Fruit fly (Drosophila melanogaster) whole organism, adult: ENCODE measurements around the gene Akap200.
A peak's percentile ranks its signal among the peaks of the same experiment; 100 is the strongest.

Source experiments
- CG11617 ChIP-seq: fragments of 200-800 bp; sonication (Bioruptor generic); optimal IDR thresholded peaks from 2 replicates; lab custom pipeline; 2017; ENCODE audit warnings: mild to moderate bottlenecking, missing biosample characterization, missing genetic modification reagents, missing genetic modification characterization
- CG12768 ChIP-seq: fragments of 200-800 bp; sonication (Bioruptor generic); optimal IDR thresholded peaks from 2 replicates; lab custom pipeline; 2017; ENCODE audit warnings: missing biosample characterization, missing genetic modification characterization, mild to moderate bottlenecking, moderate library complexity, missing genetic modification reagents
- CG14711 ChIP-seq: fragments of 200-800 bp; sonication (Bioruptor generic); optimal IDR thresholded peaks from 2 replicates; lab custom pipeline; 2018; ENCODE audit warnings: missing biosample characterization, mild to moderate bottlenecking, missing genetic modification characterization, moderate library complexity
- CG1620 ChIP-seq: fragments of 200-800 bp; sonication (Bioruptor generic); optimal IDR thresholded peaks from 2 replicates; lab custom pipeline; 2016; ENCODE audit warnings: missing biosample characterization, missing genetic modification characterization
- CG33017 ChIP-seq: fragments of 200-800 bp; sonication (Bioruptor generic); optimal IDR thresholded peaks from 2 replicates; lab custom pipeline; 2018; ENCODE audit warnings: missing biosample characterization, mild to moderate bottlenecking, missing genetic modification characterization, moderate library complexity
- CG5204 ChIP-seq: fragments of 200-800 bp; sonication (Bioruptor generic); optimal IDR thresholded peaks from 2 replicates; lab custom pipeline; 2016; ENCODE audit warnings: missing biosample characterization, missing genetic modification characterization
- CG7045 ChIP-seq: fragments of 200-800 bp; sonication (Bioruptor generic); optimal IDR thresholded peaks from 2 replicates; lab custom pipeline; 2017; ENCODE audit warnings: missing biosample characterization, mild to moderate bottlenecking, missing genetic modification characterization
- CG7101 ChIP-seq: fragments of 200-800 bp; sonication (Bioruptor generic); optimal IDR thresholded peaks from 2 replicates; lab custom pipeline; 2018; ENCODE audit warnings: missing biosample characterization, mild to moderate bottlenecking, missing genetic modification characterization, moderate library complexity
- Clk ChIP-seq: fragments of 200-800 bp; sonication (Bioruptor generic); optimal IDR thresholded peaks from 2 replicates; lab custom pipeline; 2017; ENCODE audit warnings: missing biosample characterization, missing genetic modification characterization
- Crg-1 ChIP-seq: fragments of 200-800 bp; sonication (Bioruptor generic); optimal IDR thresholded peaks from 2 replicates; lab custom pipeline; 2016; ENCODE audit warnings: missing biosample characterization, missing genetic modification characterization
- Hr96 ChIP-seq: fragments of 200-800 bp; sonication (Bioruptor generic); optimal IDR thresholded peaks from 2 replicates; lab custom pipeline; 2016; ENCODE audit warnings: missing biosample characterization, missing genetic modification characterization
- Mnt ChIP-seq: fragments of 200-800 bp; sonication (Bioruptor generic); optimal IDR thresholded peaks from 2 replicates; lab custom pipeline; 2016; ENCODE audit warnings: missing biosample characterization, mild to moderate bottlenecking, missing genetic modification characterization
- bab1 ChIP-seq: fragments of 200-800 bp; sonication (Bioruptor generic); optimal IDR thresholded peaks from 3 replicates; lab custom pipeline; 2019; ENCODE audit warnings: missing biosample characterization, mild to moderate bottlenecking, missing genetic modification characterization, moderate library complexity
- cic ChIP-seq: fragments of 200-800 bp; sonication (Bioruptor generic); optimal IDR thresholded peaks from 2 replicates; lab custom pipeline; 2017; ENCODE audit warnings: missing biosample characterization, mild to moderate bottlenecking, missing genetic modification characterization, moderate library complexity
- cnc ChIP-seq, 2 experiments: fragments of >200 bp; optimal IDR thresholded peaks; 2 replicates each; lab custom pipeline; 2017
- kay ChIP-seq: fragments of 200-800 bp; sonication (Bioruptor generic); peaks from one replicate; lab custom pipeline; 2016; ENCODE audit warnings: missing biosample characterization, missing genetic modification characterization, borderline replicate concordance
- ovo ChIP-seq: fragments of 200-800 bp; sonication (Bioruptor generic); optimal IDR thresholded peaks from 2 replicates; lab custom pipeline; 2016; ENCODE audit warnings: missing biosample characterization, missing genetic modification characterization
- pad ChIP-seq: fragments of 200-800 bp; sonication (Bioruptor generic); optimal IDR thresholded peaks from 3 replicates; lab custom pipeline; 2017; ENCODE audit warnings: missing biosample characterization, missing genetic modification characterization, mild to moderate bottlenecking, moderate library complexity, missing genetic modification reagents
- tj ChIP-seq: fragments of 200-800 bp; sonication (Bioruptor generic); optimal IDR thresholded peaks from 3 replicates; lab custom pipeline; 2017; ENCODE audit warnings: missing biosample characterization, mild to moderate bottlenecking, missing genetic modification characterization, moderate library complexity
- toe ChIP-seq: fragments of 200-800 bp; sonication (Bioruptor generic); optimal IDR thresholded peaks from 2 replicates; lab custom pipeline; 2016; ENCODE audit warnings: missing biosample characterization, missing genetic modification characterization

The Akap200 gene

DNA sequence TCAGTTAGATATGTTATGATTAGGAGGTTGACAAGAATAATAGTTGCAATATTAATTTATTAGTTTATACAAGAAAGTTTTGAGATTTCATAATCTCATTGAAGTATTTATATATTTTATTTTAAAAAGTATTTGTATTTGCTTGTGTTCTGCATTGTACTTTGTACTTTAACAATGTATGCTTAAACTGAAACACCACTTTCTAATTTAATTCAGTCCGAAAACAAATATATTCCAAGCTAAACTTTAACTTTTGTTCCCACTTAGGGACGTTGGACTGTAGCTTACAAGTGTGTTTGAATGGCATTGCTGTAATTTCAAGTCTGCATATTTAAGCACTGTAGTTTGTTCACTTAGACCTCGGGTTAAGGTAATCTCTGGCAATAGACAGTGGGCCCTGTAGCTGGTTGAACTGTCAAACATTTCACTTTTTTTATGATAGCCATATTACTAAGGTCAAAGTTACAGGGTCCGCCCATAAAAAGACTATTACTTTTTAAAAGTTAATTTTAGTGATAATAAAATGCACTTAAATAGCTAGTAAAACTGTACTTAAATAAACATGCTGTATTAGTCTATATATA is 44.0 kb upstream of the Akap200 start:
- no peak for TF ChIP-seq Crg-1
- no peak for TF ChIP-seq Hr96 (GFP tag; lab: Kevin White, UChicago)
- TF ChIP-seq toe (GFP tag; lab: Kevin White, UChicago) = peak; percentile 22
- TF ChIP-seq CG12768 = peak; percentile 64
- TF ChIP-seq CG14711 = peak; percentile 29
- TF ChIP-seq CG5204 (GFP tag; lab: Kevin White, UChicago) = no peak
- no peak for TF ChIP-seq ovo (GFP tag; lab: Kevin White, UChicago)
- no peak for TF ChIP-seq tj
- peak; percentile 17 for TF ChIP-seq CG7101 (tag; lab: Kevin White, UChicago)
- no peak for TF ChIP-seq cic (GFP tag; lab: Kevin White, UChicago)
- peak; percentile 9 for TF ChIP-seq bab1 (GFP tag; lab: Kevin White, UChicago)

dm6 chr2L:8372248-8372647 is 43.2 kb upstream of the Akap200 start:
- TF ChIP-seq CG12768 (no peak), pad (GFP tag; lab: Kevin White, UChicago) (no peak), ovo (GFP tag; lab: Kevin White, UChicago) (no peak), toe (GFP tag; lab: Kevin White, UChicago) (no peak)

DNA sequence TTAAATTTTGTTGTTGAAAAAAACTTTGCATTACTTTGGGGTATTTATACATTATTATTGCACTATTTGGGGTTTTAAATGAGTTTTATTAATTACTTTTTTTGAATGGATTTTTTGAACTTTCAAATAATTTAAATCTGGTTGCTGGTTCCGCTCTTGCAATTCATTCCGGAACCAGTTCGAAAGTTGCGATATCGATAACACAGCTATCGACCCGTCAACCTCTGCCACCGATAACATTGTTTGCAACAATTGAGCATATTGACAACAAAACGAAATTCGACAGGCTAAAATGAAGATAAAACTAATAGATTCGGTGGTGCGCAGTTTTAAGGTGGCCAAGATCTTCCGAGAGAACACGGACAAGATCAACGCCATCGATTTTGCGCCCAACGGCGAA is 41.3 kb upstream of the Akap200 start, which contains the start of gene Wdr82:
TSS of gene Wdr82 (plus strand) at position 227 of the 400 bp plus-strand sequence.
- TF ChIP-seq cnc (optimal IDR thresholded peaks at IDR 0.05; lab: Kevin White, UChicago) (no peak), bab1 (GFP tag; lab: Kevin White, UChicago) (peak; percentile 56), ovo (GFP tag; lab: Kevin White, UChicago) (no peak), pad (GFP tag; lab: Kevin White, UChicago) (no peak), CG14711 (no peak), cic (GFP tag; lab: Kevin White, UChicago) (no peak), CG5204 (GFP tag; lab: Kevin White, UChicago) (no peak)

DNA sequence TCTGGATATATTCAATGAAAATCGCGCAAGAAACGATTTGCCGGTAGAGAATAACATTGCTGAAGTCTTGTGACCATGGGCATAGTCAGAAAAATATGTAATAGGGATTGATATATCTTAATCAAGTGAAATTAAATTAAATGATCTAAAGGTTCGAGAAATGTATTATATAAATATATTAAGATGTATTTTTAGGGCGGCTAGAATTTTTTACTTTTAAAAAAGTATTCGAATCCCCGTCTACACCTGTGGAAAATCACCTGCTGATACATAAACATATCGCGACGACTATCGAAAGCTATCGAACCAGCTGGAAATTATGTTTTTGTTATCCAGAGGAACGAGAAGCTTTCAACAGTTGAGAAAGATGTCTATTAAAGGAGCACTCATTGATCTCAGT is 38.8 kb upstream of the Akap200 start, which contains the start of the genes CG13390 and CG17294:
TSS of gene CG13390 (minus strand) at position 81 of the 400 bp plus-strand sequence.
TSS of gene CG17294 (plus strand) at position 319 of the 400 bp plus-strand sequence.
- TF ChIP-seq Hr96 (GFP tag; lab: Kevin White, UChicago) (peak; percentile 95), cnc (optimal IDR thresholded peaks at IDR 0.05; lab: Kevin White, UChicago) (no peak), CG33017 (tag; lab: Kevin White, UChicago) (peak; percentile 99), CG12768 (peak; percentile 100), ovo (GFP tag; lab: Kevin White, UChicago) (peak; percentile 88), tj (peak; percentile 88), Mnt (GFP tag; lab: Kevin White, UChicago) (peak; percentile 94), pad (GFP tag; lab: Kevin White, UChicago) (peak; percentile 95), bab1 (GFP tag; lab: Kevin White, UChicago) (peak; percentile 100), CG5204 (GFP tag; lab: Kevin White, UChicago) (no peak), cic (GFP tag; lab: Kevin White, UChicago) (peak; percentile 93), CG11617 (GFP tag; lab: Kevin White, UChicago) (peak; percentile 99), Crg-1 (peak; percentile 98), CG7045 (GFP tag; lab: Kevin White, UChicago) (peak; percentile 99), CG7101 (tag; lab: Kevin White, UChicago) (peak; percentile 100), toe (GFP tag; lab: Kevin White, UChicago) (peak; percentile 98), Clk (GFP tag; lab: Kevin White, UChicago) (peak; percentile 98), CG1620 (GFP tag; lab: Kevin White, UChicago) (peak; percentile 98), CG14711 (peak; percentile 99), kay (GFP tag; lab: Kevin White, UChicago) (peak; percentile 97)

DNA sequence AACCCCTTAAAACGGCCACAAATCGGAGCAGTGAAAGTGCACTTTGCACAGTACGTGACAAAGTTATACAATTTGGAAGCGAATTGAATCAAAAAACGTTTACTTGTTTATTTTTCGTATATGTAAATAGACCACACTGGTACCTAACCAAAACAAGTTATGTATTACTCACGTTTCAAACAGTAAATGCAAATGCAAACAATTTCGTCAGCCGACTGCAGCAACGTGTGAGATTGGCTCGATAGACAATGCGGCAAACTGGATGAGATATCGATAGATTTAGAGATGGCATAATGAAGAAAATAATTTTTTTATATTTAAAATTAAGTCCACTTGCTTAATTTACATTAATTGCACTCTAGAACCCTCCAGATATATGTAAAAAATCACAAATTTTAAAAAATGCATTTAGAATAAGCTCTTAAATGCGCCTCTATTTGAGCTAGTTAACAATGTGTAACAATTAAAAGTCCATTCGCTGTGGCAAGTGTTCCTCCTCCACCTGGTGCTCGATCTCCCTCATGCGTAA is 33.9 kb upstream of the Akap200 start, which contains the start of gene AlaRS:
TSS of gene AlaRS (minus strand) at position 257 of the 529 bp plus-strand sequence.
- TF ChIP-seq Hr96 (GFP tag; lab: Kevin White, UChicago) (no peak), toe (GFP tag; lab: Kevin White, UChicago) (peak; percentile 34), Mnt (GFP tag; lab: Kevin White, UChicago) (peak; percentile 90), CG7101 (tag; lab: Kevin White, UChicago) (peak; percentile 51), tj (peak; percentile 69), Crg-1 (peak; percentile 30), CG12768 (peak; percentile 61), CG1620 (GFP tag; lab: Kevin White, UChicago) (peak; percentile 40), bab1 (GFP tag; lab: Kevin White, UChicago) (peak; percentile 71), pad (GFP tag; lab: Kevin White, UChicago) (no peak), Clk (GFP tag; lab: Kevin White, UChicago) (no peak), kay (GFP tag; lab: Kevin White, UChicago) (peak; percentile 87), CG33017 (tag; lab: Kevin White, UChicago) (peak; percentile 60), ovo (GFP tag; lab: Kevin White, UChicago) (no peak), cnc (optimal IDR thresholded peaks at IDR 0.05; lab: Kevin White, UChicago) (no peak), cic (GFP tag; lab: Kevin White, UChicago) (peak; percentile 24), CG7045 (GFP tag; lab: Kevin White, UChicago) (peak; percentile 29), CG14711 (peak; percentile 52), CG11617 (GFP tag; lab: Kevin White, UChicago) (peak; percentile 70), CG5204 (GFP tag; lab: Kevin White, UChicago) (peak; percentile 37)
